Worm (Caenorhabditis elegans): ENCODE results near the gene clec-265.

Gene clec-265

ce11 chrX:3031484-3031883 lies at the start of gene clec-265:
Gene clec-265, plus strand, starts transcription at chrX:3031783.
- TF ChIP-seq W03F9.2 (tag; optimal IDR thresholded peaks at IDR 0.05) (no peak), him-1 (tag; optimal IDR thresholded peaks at IDR 0.05) (no peak), dao-5 (tag; optimal IDR thresholded peaks at IDR 0.05) (no peak)

- no peak for TF ChIP-seq W03F9.2 (tag; optimal IDR thresholded peaks at IDR 0.05)
- TF ChIP-seq dao-5 (tag; optimal IDR thresholded peaks at IDR 0.05) = no peak
- TF ChIP-seq him-1 (tag; optimal IDR thresholded peaks at IDR 0.05) = no peak
Observed at ce11 chrX:2983996-2984395, 47.6 kb upstream of the clec-265 start, which contains the start of gene osm-5. Gene osm-5, plus strand, starts transcription at chrX:2984263.

- TF ChIP-seq W03F9.2 (tag; optimal IDR thresholded peaks at IDR 0.05) (no peak), dao-5 (tag; optimal IDR thresholded peaks at IDR 0.05) (no peak), him-1 (tag; optimal IDR thresholded peaks at IDR 0.05) (no peak)
Observed at ce11 chrX:2990145-2990544, 41.4 kb upstream of the clec-265 start.

ce11 chrX:2996318-2996717 lies 35.3 kb upstream of the clec-265 start:
- no peak for TF ChIP-seq W03F9.2 (tag; optimal IDR thresholded peaks at IDR 0.05)
- TF ChIP-seq dao-5 (tag; optimal IDR thresholded peaks at IDR 0.05) = no peak

- peak; percentile 98 for TF ChIP-seq W03F9.2 (tag; optimal IDR thresholded peaks at IDR 0.05)
- TF ChIP-seq him-1 (tag; optimal IDR thresholded peaks at IDR 0.05) = peak; percentile 99
- TF ChIP-seq dao-5 (tag; optimal IDR thresholded peaks at IDR 0.05) = peak; percentile 68
Observed at ce11 chrX:2996976-2997399, 34.6 kb upstream of the clec-265 start.

- TF ChIP-seq W03F9.2 (tag; optimal IDR thresholded peaks at IDR 0.05) (no peak), dao-5 (tag; optimal IDR thresholded peaks at IDR 0.05) (no peak), him-1 (tag; optimal IDR thresholded peaks at IDR 0.05) (no peak)
Observed at ce11 chrX:2999652-3000051, 31.9 kb upstream of the clec-265 start, which contains the start of gene Y41G9A.17. Gene Y41G9A.17, minus strand, starts transcription at chrX:2999752.

- TF ChIP-seq W03F9.2 (tag; optimal IDR thresholded peaks at IDR 0.05) (no peak), dao-5 (tag; optimal IDR thresholded peaks at IDR 0.05) (no peak), him-1 (tag; optimal IDR thresholded peaks at IDR 0.05) (no peak)
Observed at ce11 chrX:3003703-3004102, 27.9 kb upstream of the clec-265 start, which contains the start of gene Y41G9A.6. Gene Y41G9A.6, minus strand, starts transcription at chrX:3003803.

ce11 chrX:3009190-3009589 lies 22.4 kb upstream of the clec-265 start, which contains the start of gene Y48D7A.1:
Gene Y48D7A.1, plus strand, starts transcription at chrX:3009490.
- TF ChIP-seq him-1 (tag; optimal IDR thresholded peaks at IDR 0.05) (no peak), dao-5 (tag; optimal IDR thresholded peaks at IDR 0.05) (no peak), W03F9.2 (tag; optimal IDR thresholded peaks at IDR 0.05) (no peak)

- TF ChIP-seq him-1 (tag; optimal IDR thresholded peaks at IDR 0.05) = no peak
- no peak for TF ChIP-seq W03F9.2 (tag; optimal IDR thresholded peaks at IDR 0.05)
- TF ChIP-seq dao-5 (tag; optimal IDR thresholded peaks at IDR 0.05) = no peak
Observed at ce11 chrX:3018505-3018996, 13.0 kb upstream of the clec-265 start, which contains the start of gene flp-18. Gene flp-18, minus strand, starts transcription at chrX:3018555.

- TF ChIP-seq him-1 (tag; optimal IDR thresholded peaks at IDR 0.05) (no peak), W03F9.2 (tag; optimal IDR thresholded peaks at IDR 0.05) (no peak), dao-5 (tag; optimal IDR thresholded peaks at IDR 0.05) (no peak)
Observed at ce11 chrX:3019996-3020395, 11.6 kb upstream of the clec-265 start.

ce11 chrX:3021466-3021865 lies 10.1 kb upstream of the clec-265 start:
- no peak for TF ChIP-seq dao-5 (tag; optimal IDR thresholded peaks at IDR 0.05)
- no peak for TF ChIP-seq W03F9.2 (tag; optimal IDR thresholded peaks at IDR 0.05)
- TF ChIP-seq him-1 (tag; optimal IDR thresholded peaks at IDR 0.05) = no peak

ce11 chrX:3022330-3023088 lies 9.1 kb upstream of the clec-265 start:
- TF ChIP-seq dao-5 (tag; optimal IDR thresholded peaks at IDR 0.05) = no peak
- no peak for TF ChIP-seq W03F9.2 (tag; optimal IDR thresholded peaks at IDR 0.05)
- no peak for TF ChIP-seq him-1 (tag; optimal IDR thresholded peaks at IDR 0.05)

- TF ChIP-seq him-1 (tag; optimal IDR thresholded peaks at IDR 0.05) = no peak
- no peak for TF ChIP-seq dao-5 (tag; optimal IDR thresholded peaks at IDR 0.05)
- TF ChIP-seq W03F9.2 (tag; optimal IDR thresholded peaks at IDR 0.05) = no peak
Observed at ce11 chrX:3023552-3024183, 7.9 kb upstream of the clec-265 start.

ce11 chrX:3024637-3025113 lies 6.9 kb upstream of the clec-265 start, which contains the start of gene aqp-7:
Gene aqp-7, plus strand, starts transcription at chrX:3025063.
- no peak for TF ChIP-seq him-1 (tag; optimal IDR thresholded peaks at IDR 0.05)
- no peak for TF ChIP-seq W03F9.2 (tag; optimal IDR thresholded peaks at IDR 0.05)
- no peak for TF ChIP-seq dao-5 (tag; optimal IDR thresholded peaks at IDR 0.05)

All from whole organism, L4/young adult.